Worm (Caenorhabditis elegans): Measurements from ENCODE around the gene txt-8.

ce11 chrV:18402743-18403142 lies 11.4 kb upstream of the txt-8 start:
- TF ChIP-seq ama-1 (optimal IDR thresholded peaks at IDR 0.05) (no peak), tbx-11 (GFP tag; IDR thresholded peaks at IDR 0.05) (no peak), tra-4 (tag; optimal IDR thresholded peaks at IDR 0.05) (no peak), scrt-1 (GFP tag; IDR thresholded peaks at IDR 0.05) (no peak), hnd-1 (tag; optimal IDR thresholded peaks at IDR 0.05) (no peak), tbx-37 (GFP tag; conservative IDR thresholded peaks at IDR 0.05) (no peak), pes-1 (GFP tag; IDR thresholded peaks at IDR 0.05) (no peak), F13C5.2 (tag; optimal IDR thresholded peaks at IDR 0.05) (no peak), sea-1 (GFP tag; conservative IDR thresholded peaks at IDR 0.05) (no peak), B0310.2 (tag; optimal IDR thresholded peaks at IDR 0.05) (no peak), aly-1 (tag; optimal IDR thresholded peaks at IDR 0.05) (no peak), ets-7 (tag; optimal IDR thresholded peaks at IDR 0.05) (no peak), ceh-13 (GFP tag; optimal IDR thresholded peaks at IDR 0.05) (no peak)
